Worm (Caenorhabditis elegans) whole organism, mixed stage, embryonic: Measurements from ENCODE around the gene C26F1.3.

Source experiments
- M03D4.4 ChIP-seq: sonication (generic microtip); optimal IDR thresholded peaks from 2 replicates; lab custom pipeline; 2017; ENCODE audit warnings: mild to moderate bottlenecking, missing genetic modification characterization, missing compliant biosample characterization
- bed-3 ChIP-seq: fragments of 200-800 bp; sonication (Bioruptor generic); optimal IDR thresholded peaks from 3 replicates; lab custom pipeline; 2018; ENCODE audit warnings: mild to moderate bottlenecking, missing genetic modification characterization, moderate library complexity, missing compliant biosample characterization
- ceh-39 ChIP-seq: fragments of 150-350 bp; optimal IDR thresholded peaks from 2 replicates; lab custom pipeline; 2014; ENCODE audit warnings: missing biosample characterization, missing genetic modification characterization
- ceh-43 ChIP-seq: fragments of 200-800 bp; sonication (Bioruptor generic); optimal IDR thresholded peaks from 2 replicates; lab custom pipeline; 2018; ENCODE audit warnings: mild to moderate bottlenecking, missing genetic modification characterization, moderate library complexity, missing compliant biosample characterization
- ceh-83 ChIP-seq: fragments of 200-800 bp; sonication (Bioruptor generic); optimal IDR thresholded peaks from 2 replicates; lab custom pipeline; 2018; ENCODE audit warnings: mild to moderate bottlenecking, missing genetic modification characterization, missing compliant biosample characterization
- ces-1 ChIP-seq: fragments of 150-350 bp; optimal IDR thresholded peaks from 2 replicates; lab custom pipeline; 2014; ENCODE audit warnings: missing biosample characterization, missing genetic modification reagents, missing genetic modification characterization
- cnd-1 ChIP-seq: fragments of 200-800 bp; sonication (Bioruptor generic); optimal IDR thresholded peaks from 2 replicates; lab custom pipeline; 2018; ENCODE audit warnings: mild to moderate bottlenecking, missing genetic modification characterization, missing compliant biosample characterization
- drap-1 ChIP-seq: fragments of 200-800 bp; sonication (Bioruptor generic); optimal IDR thresholded peaks from 3 replicates; lab custom pipeline; 2018; ENCODE audit warnings: mild to moderate bottlenecking, missing genetic modification characterization, missing compliant biosample characterization
- elt-3 ChIP-seq: fragments of 150-350 bp; optimal IDR thresholded peaks from 2 replicates; lab custom pipeline; 2014; ENCODE audit warnings: missing biosample characterization, missing genetic modification characterization
- ham-2 ChIP-seq: fragments of 200-800 bp; sonication (Bioruptor generic); optimal IDR thresholded peaks from 2 replicates; lab custom pipeline; 2018; ENCODE audit warnings: mild to moderate bottlenecking, missing genetic modification characterization, missing compliant biosample characterization
- hlh-1 ChIP-seq: fragments of 150-350 bp; optimal IDR thresholded peaks from 2 replicates; lab custom pipeline; 2014; ENCODE audit warnings: missing biosample characterization, missing genetic modification reagents, missing genetic modification characterization
- lin-32 ChIP-seq: fragments of 200-800 bp; sonication (Bioruptor generic); optimal IDR thresholded peaks from 2 replicates; lab custom pipeline; 2018; ENCODE audit warnings: mild to moderate bottlenecking, missing genetic modification characterization, missing compliant biosample characterization
- lsy-2 ChIP-seq: fragments of 150-350 bp; optimal IDR thresholded peaks from 2 replicates; lab custom pipeline; 2014; ENCODE audit warnings: missing biosample characterization, missing genetic modification characterization
- mab-5 ChIP-seq: fragments of 150-350 bp; optimal IDR thresholded peaks from 2 replicates; lab custom pipeline; 2014; ENCODE audit warnings: missing biosample characterization, missing genetic modification characterization
- mls-2 ChIP-seq: sonication (generic microtip); optimal IDR thresholded peaks from 2 replicates; lab custom pipeline; 2016; ENCODE audit warnings: mild to moderate bottlenecking, missing genetic modification characterization, moderate library complexity, missing compliant biosample characterization
- nhr-12 ChIP-seq: fragments of 150-350 bp; optimal IDR thresholded peaks from 2 replicates; lab custom pipeline; 2014; ENCODE audit warnings: missing biosample characterization, missing genetic modification characterization
- nhr-237 ChIP-seq: fragments of 150-350 bp; optimal IDR thresholded peaks from 2 replicates; lab custom pipeline; 2014; ENCODE audit warnings: missing biosample characterization, missing genetic modification characterization
- nhr-28 ChIP-seq: fragments of 150-350 bp; optimal IDR thresholded peaks from 2 replicates; lab custom pipeline; 2014; ENCODE audit warnings: missing biosample characterization, missing genetic modification characterization
- nhr-76 ChIP-seq: sonication (generic microtip); optimal IDR thresholded peaks from 2 replicates; lab custom pipeline; 2017; ENCODE audit warnings: missing biosample characterization, missing genetic modification characterization
- pha-4 ChIP-seq: fragments of 150-350 bp; optimal IDR thresholded peaks from 2 replicates; lab custom pipeline; 2018; ENCODE audit warnings: missing biosample characterization, missing genetic modification reagents, missing genetic modification characterization
- sem-2 ChIP-seq: fragments of 200-800 bp; sonication (Bioruptor generic); optimal IDR thresholded peaks from 2 replicates; lab custom pipeline; 2018; ENCODE audit warnings: mild to moderate bottlenecking, missing genetic modification characterization, missing compliant biosample characterization
- snpc-4 ChIP-seq: fragments of 150-350 bp; optimal IDR thresholded peaks from 2 replicates; lab custom pipeline; 2014; ENCODE audit warnings: missing biosample characterization, missing genetic modification characterization
- tbx-8 ChIP-seq: fragments of 200-800 bp; sonication (Bioruptor generic); optimal IDR thresholded peaks from 2 replicates; lab custom pipeline; 2018; ENCODE audit warnings: mild to moderate bottlenecking, missing genetic modification characterization, moderate library complexity, missing compliant biosample characterization
- unc-120 ChIP-seq: sonication (generic microtip); optimal IDR thresholded peaks from 2 replicates; lab custom pipeline; 2017; ENCODE audit warnings: missing genetic modification characterization, missing compliant biosample characterization; ENCODE audit not compliant: poor library complexity, severe bottlenecking
- unc-39 ChIP-seq: fragments of 150-350 bp; optimal IDR thresholded peaks from 2 replicates; lab custom pipeline; 2014; ENCODE audit warnings: missing biosample characterization, missing genetic modification characterization
- unc-62 ChIP-seq: fragments of 150-350 bp; optimal IDR thresholded peaks from 2 replicates; lab custom pipeline; 2014; ENCODE audit warnings: missing biosample characterization, missing genetic modification reagents, missing genetic modification characterization
- zip-8 ChIP-seq: fragments of 150-350 bp; optimal IDR thresholded peaks from 2 replicates; lab custom pipeline; 2014; ENCODE audit warnings: missing biosample characterization, missing genetic modification characterization
- ztf-11 ChIP-seq: fragments of 150-350 bp; optimal IDR thresholded peaks from 2 replicates; lab custom pipeline; 2014; ENCODE audit warnings: missing biosample characterization, missing genetic modification characterization

Gene C26F1.3

DNA sequence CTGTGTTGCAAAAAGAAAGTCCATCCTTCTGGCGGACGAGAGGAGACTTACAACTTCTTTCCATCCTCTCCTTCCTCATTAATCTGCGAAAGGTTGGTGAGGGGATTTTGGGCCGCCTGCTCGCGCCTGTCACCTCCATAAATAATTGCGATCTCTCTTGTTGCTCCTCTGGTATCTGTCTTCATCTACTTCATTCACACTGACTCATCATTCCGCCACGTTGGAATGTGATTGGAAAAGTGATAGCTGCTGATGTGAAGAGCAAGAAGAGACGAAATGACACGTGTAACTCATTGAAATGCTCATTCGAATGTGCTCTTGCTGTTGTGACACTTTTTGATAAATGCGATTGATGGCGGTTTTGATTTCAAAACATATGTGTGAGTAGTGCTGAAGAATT, 45.6 kb downstream of the C26F1.3 start (continued):
- TF ChIP-seq ceh-39 (tag; lab: Kevin White, UChicago) (no peak), ceh-43 (GFP tag; lab: Kevin White, UChicago) (no peak), mls-2 (no peak), unc-39 (tag; lab: Kevin White, UChicago) (no peak), elt-3 (tag; lab: Kevin White, UChicago) (no peak), cnd-1 (no peak), ces-1 (GFP tag; lab: Kevin White, UChicago) (no peak), drap-1 (no peak), pha-4 (tag; lab: Kevin White, UChicago) (no peak), ham-2 (no peak), tbx-8 (no peak), ceh-83 (GFP tag; lab: Kevin White, UChicago) (no peak), mab-5 (tag; lab: Kevin White, UChicago) (peak; percentile 68), sem-2 (GFP tag; lab: Kevin White, UChicago) (no peak), M03D4.4 (tag; lab: Kevin White, UChicago) (peak; percentile 45)

DNA sequence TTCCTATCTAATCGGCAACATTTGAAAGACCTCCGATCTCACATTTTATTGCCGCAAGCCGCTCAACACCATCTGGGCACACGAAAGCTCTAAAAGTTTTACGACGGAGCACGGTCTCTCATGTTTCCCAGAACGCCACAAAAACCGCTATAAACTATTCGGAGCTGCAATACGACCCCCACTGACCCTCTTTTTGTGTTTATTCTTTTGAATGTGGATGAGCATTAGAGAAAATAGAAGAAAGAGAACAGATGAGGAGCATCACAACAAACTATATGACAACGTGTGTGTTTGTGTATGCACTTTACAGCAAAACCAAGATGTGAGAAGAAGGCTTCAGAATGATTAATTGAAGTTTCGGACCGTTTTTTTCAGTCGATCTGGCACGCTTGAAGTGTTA, 47.0 kb downstream of the C26F1.3 start:
- TF ChIP-seq mab-5 (tag; lab: Kevin White, UChicago) (no peak), hlh-1 (tag; lab: Kevin White, UChicago) (peak; percentile 47), nhr-76 (tag; lab: Kevin White, UChicago) (no peak), pha-4 (tag; lab: Kevin White, UChicago) (no peak), sem-2 (GFP tag; lab: Kevin White, UChicago) (no peak), unc-62 (GFP tag; lab: Kevin White, UChicago) (peak; percentile 29), lin-32 (GFP tag; lab: Kevin White, UChicago) (no peak), ceh-43 (GFP tag; lab: Kevin White, UChicago) (no peak)

ce11 chrV:7825836-7826235, 48.7 kb downstream of the C26F1.3 start:
- TF ChIP-seq unc-62 (GFP tag; lab: Kevin White, UChicago) (peak; percentile 73), bed-3 (GFP tag; lab: Kevin White, UChicago) (no peak)

ce11 chrV:7826362-7826761, 49.3 kb downstream of the C26F1.3 start:
- TF ChIP-seq sem-2 (GFP tag; lab: Kevin White, UChicago) (no peak), unc-62 (GFP tag; lab: Kevin White, UChicago) (peak; percentile 37), hlh-1 (tag; lab: Kevin White, UChicago) (peak; percentile 68), ztf-11 (no peak), ceh-43 (GFP tag; lab: Kevin White, UChicago) (no peak)

- no peak for TF ChIP-seq nhr-12 (tag; lab: Kevin White, UChicago)
- no peak for TF ChIP-seq drap-1
- TF ChIP-seq nhr-237 (tag; lab: Kevin White, UChicago): no peak
- no peak for TF ChIP-seq zip-8 (tag; lab: Kevin White, UChicago)
- no peak for TF ChIP-seq elt-3 (tag; lab: Kevin White, UChicago)
- no peak for TF ChIP-seq ceh-43 (GFP tag; lab: Kevin White, UChicago)
- no peak for TF ChIP-seq unc-120 (tag; lab: Kevin White, UChicago)
- TF ChIP-seq unc-62 (GFP tag; lab: Kevin White, UChicago): no peak
- no peak for TF ChIP-seq unc-39 (tag; lab: Kevin White, UChicago)
- TF ChIP-seq M03D4.4 (tag; lab: Kevin White, UChicago): no peak
- TF ChIP-seq lsy-2: no peak
- no peak for TF ChIP-seq ztf-11
- TF ChIP-seq snpc-4 (tag; lab: Kevin White, UChicago): no peak
- TF ChIP-seq pha-4 (tag; lab: Kevin White, UChicago): no peak
- no peak for TF ChIP-seq nhr-28 (tag; lab: Kevin White, UChicago)
These were observed 49.8 kb downstream of the C26F1.3 start, which contains the start of gene mig-6 for ce11 chrV:7826917-7827316. Gene mig-6, plus strand, starts transcription at chrV:7827217.
